Fruit fly (Drosophila melanogaster) whole organism, embryonic: ENCODE measurements around the gene CG31882.

Experiments used
- Asciz ChIP-seq: fragments of 200-800 bp; sonication (Bioruptor generic); optimal IDR thresholded peaks from 2 replicates; lab custom pipeline; 2017; ENCODE audit warnings: missing biosample characterization, mild to moderate bottlenecking, missing genetic modification characterization, missing genetic modification reagents
- CG10147 ChIP-seq: fragments of 200-800 bp; sonication (Bioruptor generic); optimal IDR thresholded peaks from 2 replicates; lab custom pipeline; 2019; ENCODE audit warnings: missing biosample characterization, mild to moderate bottlenecking, missing genetic modification characterization, moderate library complexity
- CG10565 ChIP-seq: fragments of 200-800 bp; sonication (Bioruptor generic); optimal IDR thresholded peaks from 3 replicates; lab custom pipeline; 2016; ENCODE audit warnings: missing biosample characterization, mild to moderate bottlenecking, missing genetic modification characterization
- CG12104 ChIP-seq: fragments of 200-800 bp; sonication (Bioruptor generic); optimal IDR thresholded peaks from 3 replicates; lab custom pipeline; 2016; ENCODE audit warnings: missing biosample characterization, missing genetic modification characterization
- CG12299 ChIP-seq: fragments of 200-800 bp; sonication (Bioruptor generic); optimal IDR thresholded peaks from 2 replicates; lab custom pipeline; 2018; ENCODE audit warnings: missing biosample characterization, mild to moderate bottlenecking, missing genetic modification characterization
- CG15073 ChIP-seq: fragments of 200-800 bp; sonication (Bioruptor generic); optimal IDR thresholded peaks from 2 replicates; lab custom pipeline; 2016; ENCODE audit warnings: missing biosample characterization, missing genetic modification characterization
- CG15479 ChIP-seq: fragments of 200-800 bp; sonication (Bioruptor generic); optimal IDR thresholded peaks from 3 replicates; lab custom pipeline; 2019; ENCODE audit warnings: missing biosample characterization, mild to moderate bottlenecking, missing genetic modification characterization, moderate library complexity
- CG2120 ChIP-seq: fragments of 200-800 bp; sonication (Bioruptor generic); optimal IDR thresholded peaks from 3 replicates; lab custom pipeline; 2016; ENCODE audit warnings: missing biosample characterization, missing genetic modification characterization
- CG2199 ChIP-seq: fragments of 200-800 bp; sonication (Bioruptor generic); IDR thresholded peaks from 3 replicates; pipeline ENCODE4 v1.3.6; 2022; ENCODE audit warnings: missing biosample characterization, missing genetic modification characterization
- CG30403 ChIP-seq: fragments of 200-800 bp; sonication (Bioruptor generic); optimal IDR thresholded peaks from 3 replicates; lab custom pipeline; 2016; ENCODE audit warnings: missing biosample characterization, missing genetic modification characterization
- CG30431 ChIP-seq: fragments of 200-800 bp; sonication (Bioruptor generic); optimal IDR thresholded peaks from 2 replicates; lab custom pipeline; 2017; ENCODE audit warnings: missing biosample characterization, missing genetic modification characterization
- CG31224 ChIP-seq: fragments of 200-800 bp; sonication (Bioruptor generic); IDR thresholded peaks from 2 replicates; pipeline ENCODE4 v1.3.6; 2022; ENCODE audit warnings: missing biosample characterization, missing genetic modification characterization
- CG3281 ChIP-seq: fragments of 200-800 bp; sonication (Bioruptor generic); optimal IDR thresholded peaks from 3 replicates; lab custom pipeline; 2017; ENCODE audit warnings: missing biosample characterization, mild to moderate bottlenecking, missing genetic modification characterization
- CG42726 ChIP-seq: fragments of 200-800 bp; sonication (Bioruptor generic); IDR thresholded peaks from 2 replicates; pipeline ENCODE4 v1.3.6; 2022; ENCODE audit warnings: missing biosample characterization, missing genetic modification characterization; ENCODE audit not compliant: partially characterized antibody
- CG4404 ChIP-seq: fragments of 200-800 bp; sonication (Bioruptor generic); IDR thresholded peaks from 2 replicates; pipeline ENCODE4 v1.3.6; 2022; ENCODE audit warnings: missing biosample characterization, missing genetic modification characterization
- CG4854 ChIP-seq: fragments of 200-800 bp; sonication (Bioruptor generic); optimal IDR thresholded peaks from 2 replicates; lab custom pipeline; 2016; ENCODE audit warnings: missing biosample characterization, missing genetic modification characterization, inconsistent platforms
- CG6175 ChIP-seq: fragments of 200-800 bp; sonication (Bioruptor generic); IDR thresholded peaks from 3 replicates; pipeline ENCODE4 v1.3.6; 2022; ENCODE audit warnings: missing biosample characterization, missing genetic modification characterization
- CG7745 ChIP-seq: fragments of 200-800 bp; sonication (Bioruptor generic); optimal IDR thresholded peaks from 2 replicates; lab custom pipeline; 2018; ENCODE audit warnings: missing biosample characterization, mild to moderate bottlenecking, missing genetic modification characterization, moderate library complexity
- CG7963 ChIP-seq: fragments of 200-800 bp; sonication (Bioruptor generic); IDR thresholded peaks from 3 replicates; pipeline ENCODE4 v1.3.6; 2022; ENCODE audit warnings: missing biosample characterization, missing genetic modification characterization; ENCODE audit not compliant: partially characterized antibody
- CG8924 ChIP-seq: fragments of 200-800 bp; optimal IDR thresholded peaks from 3 replicates; lab custom pipeline; 2019; ENCODE audit warnings: missing biosample characterization, mild to moderate bottlenecking, missing genetic modification characterization, moderate library complexity
- D ChIP-seq, 2 experiments: fragments of 200-800 bp in 1 of 2; fragments of >200 bp in 1 of 2; sonication (Bioruptor generic) in 1 of 2; optimal IDR thresholded peaks; 2 replicates in 1 of 2; 3 replicates in 1 of 2; lab custom pipeline; 2017; ENCODE audit warnings: mild to moderate bottlenecking in 1 of 2, missing biosample characterization in 1 of 2, missing genetic modification characterization in 1 of 2, missing genetic modification reagents in 1 of 2
- D19B ChIP-seq: fragments of 200-800 bp; sonication (Bioruptor generic); optimal IDR thresholded peaks from 2 replicates; lab custom pipeline; 2017; ENCODE audit warnings: missing biosample characterization, mild to moderate bottlenecking, missing genetic modification characterization
- Dek ChIP-seq: fragments of 200-800 bp; sonication (Bioruptor generic); optimal IDR thresholded peaks from 3 replicates; lab custom pipeline; 2019; ENCODE audit warnings: missing biosample characterization, mild to moderate bottlenecking, missing genetic modification characterization, moderate library complexity
- Elba2 ChIP-seq: fragments of 200-800 bp; sonication (Bioruptor generic); optimal IDR thresholded peaks from 3 replicates; lab custom pipeline; 2016; ENCODE audit warnings: missing biosample characterization, missing genetic modification characterization
- Ets97D ChIP-seq: fragments of 200-800 bp; sonication (Bioruptor generic); optimal IDR thresholded peaks from 3 replicates; lab custom pipeline; 2016; ENCODE audit warnings: missing biosample characterization, missing genetic modification characterization
- HmgD ChIP-seq: fragments of 200-800 bp; sonication (Bioruptor generic); optimal IDR thresholded peaks from 3 replicates; lab custom pipeline; 2016; ENCODE audit warnings: missing biosample characterization, missing genetic modification characterization
- Hr3 ChIP-seq: fragments of 200-800 bp; sonication (Bioruptor generic); optimal IDR thresholded peaks from 3 replicates; lab custom pipeline; 2016; ENCODE audit warnings: missing biosample characterization, missing genetic modification characterization
- MTF-1 ChIP-seq: fragments of 200-800 bp; sonication (Bioruptor generic); optimal IDR thresholded peaks from 2 replicates; lab custom pipeline; 2018; ENCODE audit warnings: missing biosample characterization, mild to moderate bottlenecking, missing genetic modification characterization, borderline replicate concordance
- Max ChIP-seq: fragments of 200-800 bp; sonication (Bioruptor generic); optimal IDR thresholded peaks from 2 replicates; lab custom pipeline; 2016; ENCODE audit warnings: missing biosample characterization, mild to moderate bottlenecking, missing genetic modification characterization
- Sin3A ChIP-seq: fragments of >200 bp; optimal IDR thresholded peaks from 2 replicates; lab custom pipeline; 2018
- Sox100B ChIP-seq: fragments of 200-800 bp; sonication (Bioruptor generic); optimal IDR thresholded peaks from 3 replicates; lab custom pipeline; 2018; ENCODE audit warnings: missing biosample characterization, mild to moderate bottlenecking, missing genetic modification characterization
- Xbp1 ChIP-seq: fragments of 200-800 bp; sonication (Bioruptor generic); optimal IDR thresholded peaks from 3 replicates; lab custom pipeline; 2016; ENCODE audit warnings: missing biosample characterization, mild to moderate bottlenecking, missing genetic modification characterization
- chinmo ChIP-seq: fragments of 200-800 bp; sonication (Bioruptor generic); IDR thresholded peaks from 4 replicates; pipeline ENCODE4 v1.3.6; 2022; ENCODE audit warnings: missing biosample characterization, missing genetic modification characterization; ENCODE audit not compliant: partially characterized antibody
- crc ChIP-seq: fragments of 200-800 bp; sonication (Bioruptor generic); optimal IDR thresholded peaks from 2 replicates; lab custom pipeline; 2016; ENCODE audit warnings: missing biosample characterization, missing genetic modification characterization
- fd102C ChIP-seq: fragments of 200-800 bp; sonication (Bioruptor generic); optimal IDR thresholded peaks from 2 replicates; lab custom pipeline; 2018; ENCODE audit warnings: missing biosample characterization, mild to moderate bottlenecking, missing genetic modification characterization, moderate library complexity
- fd64A ChIP-seq: fragments of 200-800 bp; sonication (Bioruptor generic); optimal IDR thresholded peaks from 3 replicates; lab custom pipeline; 2018; ENCODE audit warnings: missing biosample characterization, mild to moderate bottlenecking, missing genetic modification characterization
- grn ChIP-seq: fragments of 200-800 bp; sonication (Bioruptor generic); optimal IDR thresholded peaks from 3 replicates; lab custom pipeline; 2017; ENCODE audit warnings: missing biosample characterization, missing genetic modification characterization
- h ChIP-seq: fragments of >200 bp; optimal IDR thresholded peaks from 2 replicates; lab custom pipeline; 2017
- hth ChIP-seq: fragments of >200 bp; optimal IDR thresholded peaks from 2 replicates; lab custom pipeline; 2017; ENCODE audit warnings: inconsistent platforms
- knrl ChIP-seq: fragments of 200-800 bp; sonication (Bioruptor generic); IDR thresholded peaks from 3 replicates; pipeline ENCODE4 v1.3.6; 2022; ENCODE audit warnings: missing biosample characterization, missing genetic modification characterization; ENCODE audit not compliant: partially characterized antibody
- mam ChIP-seq: fragments of 200-800 bp; sonication (Bioruptor generic); optimal IDR thresholded peaks from 3 replicates; lab custom pipeline; 2016; ENCODE audit warnings: missing biosample characterization, missing genetic modification characterization
- nom ChIP-seq: fragments of 200-800 bp; sonication (Bioruptor generic); optimal IDR thresholded peaks from 2 replicates; lab custom pipeline; 2017; ENCODE audit warnings: missing biosample characterization, missing genetic modification characterization, mild to moderate bottlenecking, moderate library complexity, missing genetic modification reagents
- odd ChIP-seq: fragments of 200-800 bp; sonication (Bioruptor generic); optimal IDR thresholded peaks from 2 replicates; lab custom pipeline; 2017; ENCODE audit warnings: missing biosample characterization, mild to moderate bottlenecking, missing genetic modification characterization
- pho ChIP-seq: fragments of 200-800 bp; sonication (Bioruptor generic); optimal IDR thresholded peaks from 2 replicates; lab custom pipeline; 2016; ENCODE audit warnings: missing biosample characterization, missing genetic modification characterization
- pros ChIP-seq: fragments of 200-800 bp; sonication (Bioruptor generic); optimal IDR thresholded peaks from 3 replicates; lab custom pipeline; 2019; ENCODE audit warnings: missing biosample characterization, mild to moderate bottlenecking, missing genetic modification characterization, moderate library complexity
- sens-2 ChIP-seq: fragments of 200-800 bp; sonication (Bioruptor generic); IDR thresholded peaks from 2 replicates; pipeline ENCODE4 v1.3.6; 2022; ENCODE audit warnings: missing biosample characterization, missing genetic modification characterization
- slp2 ChIP-seq: fragments of 200-800 bp; sonication (Bioruptor generic); optimal IDR thresholded peaks from 2 replicates; lab custom pipeline; 2016; ENCODE audit warnings: missing biosample characterization, missing genetic modification characterization
- sug ChIP-seq: fragments of 200-800 bp; optimal IDR thresholded peaks from 2 replicates; lab custom pipeline; 2019; ENCODE audit warnings: missing biosample characterization, mild to moderate bottlenecking, missing genetic modification characterization, moderate library complexity
- tap ChIP-seq: fragments of 200-800 bp; optimal IDR thresholded peaks from 3 replicates; lab custom pipeline; 2019; ENCODE audit warnings: missing biosample characterization, mild to moderate bottlenecking, missing genetic modification characterization, moderate library complexity
- tx ChIP-seq: fragments of 200-800 bp; sonication (Bioruptor generic); optimal IDR thresholded peaks from 2 replicates; lab custom pipeline; 2016; ENCODE audit warnings: missing biosample characterization, missing genetic modification characterization
- usp ChIP-seq: fragments of >200 bp; optimal IDR thresholded peaks from 2 replicates; lab custom pipeline; 2017; ENCODE audit warnings: missing biosample characterization, missing genetic modification characterization

The CG31882 gene

DNA sequence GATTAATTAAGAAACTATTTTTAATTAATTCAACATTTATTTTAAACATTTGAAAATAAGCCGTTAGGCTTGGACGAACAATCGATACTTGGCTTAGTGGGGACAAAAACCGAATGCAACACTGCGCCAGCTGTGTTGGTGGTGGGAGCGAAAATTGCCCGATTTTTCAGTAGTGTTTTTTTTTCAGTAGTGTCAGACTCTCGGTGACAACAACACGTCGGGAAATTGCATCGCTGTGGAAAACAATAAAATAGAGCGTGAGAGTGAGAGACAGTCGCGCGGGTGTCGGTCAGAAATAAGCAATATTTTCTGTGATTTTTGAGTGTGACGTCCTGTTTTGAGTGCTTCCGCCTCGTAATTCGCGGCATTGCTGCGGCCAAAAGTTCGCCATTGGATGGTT lies 8.4 kb downstream of the CG31882 start (continued):
- TF ChIP-seq grn (no peak), CG42726 (GFP tag; lab: Robert Waterston, UW) (peak; percentile 84), sens-2 (GFP tag; lab: Robert Waterston, UW) (0 out of 2 replicates have a peak, but pooled peaks have one; percentile 38), pros (GFP tag; lab: Kevin White, UChicago) (no peak), CG3281 (GFP tag; lab: Kevin White, UChicago) (no peak), Ets97D (GFP tag; lab: Kevin White, UChicago) (peak; percentile 77), CG4854 (GFP tag; lab: Kevin White, UChicago) (no peak), chinmo (GFP tag; lab: Robert Waterston, UW) (peak; percentile 82; the same call in 2 of the 4 replicates), odd (GFP tag; lab: Kevin White, UChicago) (no peak), Sin3A (lab: Kevin White, UChicago) (peak; percentile 26), usp (GFP tag; lab: Kevin White, UChicago) (no peak), Asciz (GFP tag; lab: Kevin White, UChicago) (no peak), D19B (GFP tag; lab: Kevin White, UChicago) (no peak), mam (peak; percentile 52), h (lab: Kevin White, UChicago) (no peak), CG12299 (tag; lab: Kevin White, UChicago) (peak; percentile 34), CG15073 (GFP tag; lab: Kevin White, UChicago) (no peak), CG7745 (peak; percentile 47), Max (GFP tag; lab: Kevin White, UChicago) (no peak), Sox100B (GFP tag; lab: Kevin White, UChicago) (no peak), knrl (peak; percentile 71), CG30431 (GFP tag; lab: Kevin White, UChicago) (no peak), Xbp1 (GFP tag; lab: Kevin White, UChicago) (peak; percentile 71), nom (peak; percentile 49), MTF-1 (GFP tag; lab: Kevin White, UChicago) (peak; percentile 0), Dek (tag; lab: Kevin White, UChicago) (peak; percentile 28), Elba2 (GFP tag; lab: Kevin White, UChicago) (no peak), CG15479 (no peak), tap (tag; lab: Kevin White, UChicago) (no peak), CG6175 (GFP tag; lab: Robert Waterston, UW) (no peak; the same call in 2 of the 3 replicates), Hr3 (GFP tag; lab: Kevin White, UChicago) (peak; percentile 49), hth (lab: Kevin White, UChicago) (no peak), CG10147 (no peak), sug (tag; lab: Kevin White, UChicago) (peak; percentile 33), CG8924 (tag; lab: Kevin White, UChicago) (peak; percentile 19), CG2199 (GFP tag; lab: Robert Waterston, UW) (0 out of 3 replicates have a peak, but pooled peaks have one; percentile 56), fd64A (GFP tag; lab: Kevin White, UChicago) (no peak), slp2 (GFP tag; lab: Kevin White, UChicago) (no peak), CG12104 (GFP tag; lab: Kevin White, UChicago) (no peak), D (optimal IDR thresholded peaks at IDR 0.05; lab: Kevin White, UChicago) (no peak), D (GFP tag; optimal IDR thresholded peaks at IDR 0.05; lab: Kevin White, UChicago) (no peak), crc (GFP tag; lab: Kevin White, UChicago) (no peak), CG30403 (GFP tag; lab: Kevin White, UChicago) (peak; percentile 54), tx (GFP tag; lab: Kevin White, UChicago) (peak; percentile 12), pho (GFP tag; lab: Kevin White, UChicago) (peak; percentile 21), CG31224 (GFP tag; lab: Robert Waterston, UW) (0 out of 2 replicates have a peak, but pooled peaks have one; percentile 32), CG10565 (GFP tag; lab: Kevin White, UChicago) (no peak), HmgD (GFP tag; lab: Kevin White, UChicago) (peak; percentile 75), CG7963 (GFP tag; lab: Robert Waterston, UW) (peak; percentile 79), CG2120 (GFP tag; lab: Kevin White, UChicago) (peak; percentile 68), CG4404 (GFP tag; lab: Robert Waterston, UW) (no peak), fd102C (GFP tag; lab: Kevin White, UChicago) (peak; percentile 4)
